Fruit fly (Drosophila melanogaster) whole organism, prepupa: ENCODE data around the gene CG14314.

Experiments
- Blimp-1 ChIP-seq: fragments of 200-800 bp; sonication (Bioruptor generic); optimal IDR thresholded peaks from 3 replicates; lab custom pipeline; 2017; ENCODE audit warnings: missing biosample characterization, missing genetic modification characterization, mild to moderate bottlenecking, moderate library complexity, missing genetic modification reagents
- CG10669 ChIP-seq: fragments of 200-800 bp; sonication (Bioruptor generic); optimal IDR thresholded peaks from 3 replicates; lab custom pipeline; 2018; ENCODE audit warnings: missing biosample characterization, mild to moderate bottlenecking, missing genetic modification characterization, moderate library complexity
- CG15336 ChIP-seq: fragments of 200-800 bp; sonication (Bioruptor generic); IDR thresholded peaks from 2 replicates; pipeline ENCODE4 v1.3.6; 2022; ENCODE audit warnings: missing biosample characterization, missing genetic modification characterization
- CG4318 ChIP-seq: fragments of 200-800 bp; sonication (Bioruptor generic); optimal IDR thresholded peaks from 3 replicates; lab custom pipeline; 2017; ENCODE audit warnings: missing biosample characterization, mild to moderate bottlenecking, missing genetic modification characterization
- Eip75B ChIP-seq: fragments of 200-800 bp; sonication (Bioruptor generic); optimal IDR thresholded peaks from 3 replicates; lab custom pipeline; 2016; ENCODE audit warnings: missing biosample characterization, missing genetic modification characterization
- dsx ChIP-seq: fragments of 200-800 bp; optimal IDR thresholded peaks from 3 replicates; lab custom pipeline; 2019; ENCODE audit warnings: missing biosample characterization, mild to moderate bottlenecking, missing genetic modification characterization, moderate library complexity; ENCODE audit not compliant: poor library complexity, severe bottlenecking
- net ChIP-seq: fragments of 200-800 bp; sonication (Bioruptor generic); optimal IDR thresholded peaks from 3 replicates; lab custom pipeline; 2016; ENCODE audit warnings: missing biosample characterization, missing genetic modification characterization
- topi ChIP-seq: fragments of 200-800 bp; sonication (Bioruptor generic); optimal IDR thresholded peaks from 3 replicates; lab custom pipeline; 2016; ENCODE audit warnings: missing biosample characterization, missing genetic modification characterization

- TF ChIP-seq CG10669 (GFP tag; lab: Kevin White, UChicago) = no peak
- TF ChIP-seq Eip75B (GFP tag; lab: Kevin White, UChicago) = no peak
- no peak for TF ChIP-seq CG15336 (GFP tag; lab: Robert Waterston, UW)
- no peak for TF ChIP-seq dsx
- no peak for TF ChIP-seq Blimp-1
- no peak for TF ChIP-seq net
- no peak for TF ChIP-seq CG4318 (GFP tag; lab: Kevin White, UChicago)
- no peak for TF ChIP-seq topi (GFP tag; lab: Kevin White, UChicago)
Measured at dm6 chr3R:18228713-18229222, 12.8 kb downstream of the CG14314 start.
